Worm (Caenorhabditis elegans) whole organism, L3 larva: ENCODE measurements around the gene gnrr-2.

Experiments used
- mdl-1 ChIP-seq: fragments of 150-350 bp; optimal IDR thresholded peaks from 2 replicates; lab custom pipeline; 2014; ENCODE audit warnings: missing biosample characterization, missing genetic modification characterization
- nhr-237 ChIP-seq: fragments of 150-350 bp; optimal IDR thresholded peaks from 2 replicates; lab custom pipeline; 2014; ENCODE audit warnings: missing biosample characterization, missing genetic modification characterization
- nhr-76 ChIP-seq: fragments of 150-350 bp; sonication (generic microtip); optimal IDR thresholded peaks from 5 replicates; lab custom pipeline; 2014; ENCODE audit warnings: missing biosample characterization, missing genetic modification characterization
- nhr-77 ChIP-seq: fragments of 150-350 bp; optimal IDR thresholded peaks from 2 replicates; lab custom pipeline; 2014; ENCODE audit warnings: missing biosample characterization, missing genetic modification characterization

- TF ChIP-seq nhr-237 (tag; lab: Kevin White, UChicago) (no peak), mdl-1 (tag; lab: Kevin White, UChicago) (no peak), nhr-77 (tag; lab: Kevin White, UChicago) (no peak), nhr-76 (no peak)
Observed at ce11 chrV:14372774-14373173, 36.1 kb upstream of the gnrr-2 start, which contains the start of gene unc-39.
